Worm (Caenorhabditis elegans) whole organism, mixed stage, embryonic: ENCODE data around the gene T05G5.1.

Experiments used
- M03D4.4 ChIP-seq: sonication (generic microtip); optimal IDR thresholded peaks from 2 replicates; lab custom pipeline; 2017; ENCODE audit warnings: mild to moderate bottlenecking, missing genetic modification characterization, missing compliant biosample characterization
- bed-3 ChIP-seq: fragments of 200-800 bp; sonication (Bioruptor generic); optimal IDR thresholded peaks from 3 replicates; lab custom pipeline; 2018; ENCODE audit warnings: mild to moderate bottlenecking, missing genetic modification characterization, moderate library complexity, missing compliant biosample characterization
- ceh-39 ChIP-seq: fragments of 150-350 bp; optimal IDR thresholded peaks from 2 replicates; lab custom pipeline; 2014; ENCODE audit warnings: missing biosample characterization, missing genetic modification characterization
- ceh-43 ChIP-seq: fragments of 200-800 bp; sonication (Bioruptor generic); optimal IDR thresholded peaks from 2 replicates; lab custom pipeline; 2018; ENCODE audit warnings: mild to moderate bottlenecking, missing genetic modification characterization, moderate library complexity, missing compliant biosample characterization
- ceh-83 ChIP-seq: fragments of 200-800 bp; sonication (Bioruptor generic); optimal IDR thresholded peaks from 2 replicates; lab custom pipeline; 2018; ENCODE audit warnings: mild to moderate bottlenecking, missing genetic modification characterization, missing compliant biosample characterization
- ces-1 ChIP-seq: fragments of 150-350 bp; optimal IDR thresholded peaks from 2 replicates; lab custom pipeline; 2014; ENCODE audit warnings: missing biosample characterization, missing genetic modification reagents, missing genetic modification characterization
- cnd-1 ChIP-seq: fragments of 200-800 bp; sonication (Bioruptor generic); optimal IDR thresholded peaks from 2 replicates; lab custom pipeline; 2018; ENCODE audit warnings: mild to moderate bottlenecking, missing genetic modification characterization, missing compliant biosample characterization
- drap-1 ChIP-seq: fragments of 200-800 bp; sonication (Bioruptor generic); optimal IDR thresholded peaks from 3 replicates; lab custom pipeline; 2018; ENCODE audit warnings: mild to moderate bottlenecking, missing genetic modification characterization, missing compliant biosample characterization
- elt-1 ChIP-seq: sonication (generic microtip); optimal IDR thresholded peaks from 2 replicates; lab custom pipeline; 2017; ENCODE audit warnings: missing genetic modification characterization, mild to moderate bottlenecking, missing compliant biosample characterization, antibody characterized with exemption, moderate library complexity, borderline replicate concordance; ENCODE audit not compliant: insufficient read depth
- elt-3 ChIP-seq: fragments of 150-350 bp; optimal IDR thresholded peaks from 2 replicates; lab custom pipeline; 2014; ENCODE audit warnings: missing biosample characterization, missing genetic modification characterization
- flh-1 ChIP-seq: fragments of 200-800 bp; sonication (Bioruptor generic); optimal IDR thresholded peaks from 2 replicates; lab custom pipeline; 2018; ENCODE audit warnings: mild to moderate bottlenecking, missing genetic modification characterization, moderate library complexity, missing compliant biosample characterization
- ham-2 ChIP-seq: fragments of 200-800 bp; sonication (Bioruptor generic); optimal IDR thresholded peaks from 2 replicates; lab custom pipeline; 2018; ENCODE audit warnings: mild to moderate bottlenecking, missing genetic modification characterization, missing compliant biosample characterization
- hlh-1 ChIP-seq: fragments of 150-350 bp; optimal IDR thresholded peaks from 2 replicates; lab custom pipeline; 2014; ENCODE audit warnings: missing biosample characterization, missing genetic modification reagents, missing genetic modification characterization
- lin-32 ChIP-seq: fragments of 200-800 bp; sonication (Bioruptor generic); optimal IDR thresholded peaks from 2 replicates; lab custom pipeline; 2018; ENCODE audit warnings: mild to moderate bottlenecking, missing genetic modification characterization, missing compliant biosample characterization
- lsy-2 ChIP-seq: fragments of 150-350 bp; optimal IDR thresholded peaks from 2 replicates; lab custom pipeline; 2014; ENCODE audit warnings: missing biosample characterization, missing genetic modification characterization
- mab-5 ChIP-seq: fragments of 150-350 bp; optimal IDR thresholded peaks from 2 replicates; lab custom pipeline; 2014; ENCODE audit warnings: missing biosample characterization, missing genetic modification characterization
- mep-1 ChIP-seq: fragments of 150-350 bp; optimal IDR thresholded peaks from 2 replicates; lab custom pipeline; 2017; ENCODE audit warnings: missing biosample characterization, missing genetic modification reagents, missing genetic modification characterization, inconsistent platforms
- mls-2 ChIP-seq: sonication (generic microtip); optimal IDR thresholded peaks from 2 replicates; lab custom pipeline; 2016; ENCODE audit warnings: mild to moderate bottlenecking, missing genetic modification characterization, moderate library complexity, missing compliant biosample characterization
- nhr-12 ChIP-seq: fragments of 150-350 bp; optimal IDR thresholded peaks from 2 replicates; lab custom pipeline; 2014; ENCODE audit warnings: missing biosample characterization, missing genetic modification characterization
- nhr-2 ChIP-seq: fragments of 150-350 bp; optimal IDR thresholded peaks from 2 replicates; lab custom pipeline; 2014; ENCODE audit warnings: missing biosample characterization, missing genetic modification characterization
- nhr-237 ChIP-seq: fragments of 150-350 bp; optimal IDR thresholded peaks from 2 replicates; lab custom pipeline; 2014; ENCODE audit warnings: missing biosample characterization, missing genetic modification characterization
- nhr-28 ChIP-seq: fragments of 150-350 bp; optimal IDR thresholded peaks from 2 replicates; lab custom pipeline; 2014; ENCODE audit warnings: missing biosample characterization, missing genetic modification characterization
- nhr-76 ChIP-seq: sonication (generic microtip); optimal IDR thresholded peaks from 2 replicates; lab custom pipeline; 2017; ENCODE audit warnings: missing biosample characterization, missing genetic modification characterization
- sem-2 ChIP-seq: fragments of 200-800 bp; sonication (Bioruptor generic); optimal IDR thresholded peaks from 2 replicates; lab custom pipeline; 2018; ENCODE audit warnings: mild to moderate bottlenecking, missing genetic modification characterization, missing compliant biosample characterization
- snpc-4 ChIP-seq: fragments of 150-350 bp; optimal IDR thresholded peaks from 2 replicates; lab custom pipeline; 2014; ENCODE audit warnings: missing biosample characterization, missing genetic modification characterization
- unc-120 ChIP-seq: sonication (generic microtip); optimal IDR thresholded peaks from 2 replicates; lab custom pipeline; 2017; ENCODE audit warnings: missing genetic modification characterization, missing compliant biosample characterization; ENCODE audit not compliant: poor library complexity, severe bottlenecking
- unc-39 ChIP-seq: fragments of 150-350 bp; optimal IDR thresholded peaks from 2 replicates; lab custom pipeline; 2014; ENCODE audit warnings: missing biosample characterization, missing genetic modification characterization
- unc-62 ChIP-seq: fragments of 150-350 bp; optimal IDR thresholded peaks from 2 replicates; lab custom pipeline; 2014; ENCODE audit warnings: missing biosample characterization, missing genetic modification reagents, missing genetic modification characterization

Gene T05G5.1

DNA sequence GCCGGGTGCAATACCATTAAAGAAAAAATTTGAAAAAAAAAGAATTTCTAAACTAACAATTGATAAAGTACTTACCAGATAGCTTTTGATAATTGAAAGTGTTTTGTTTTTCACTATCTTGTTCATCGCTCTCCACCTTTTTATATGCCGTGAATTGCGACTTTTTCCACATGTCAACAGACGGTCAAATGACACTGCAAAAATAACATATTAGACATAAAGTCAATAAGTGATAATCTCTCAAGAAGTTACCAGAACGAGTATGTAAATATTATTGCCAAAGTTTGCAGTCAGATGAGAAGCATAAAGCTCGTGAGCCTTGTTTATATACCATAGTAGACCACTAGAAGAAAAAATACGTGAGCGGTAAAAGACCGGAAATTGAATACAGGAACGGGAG lies 7.3 kb downstream of the T05G5.1 start, which contains the start of gene dao-6:
TSS of gene dao-6 (minus strand) at position 345 of the 400 bp plus-strand sequence.
- no peak for TF ChIP-seq hlh-1
- TF ChIP-seq lin-32 (GFP tag; lab: Kevin White, UChicago) = no peak
- TF ChIP-seq nhr-76 (tag; lab: Kevin White, UChicago) = no peak
- no peak for TF ChIP-seq elt-3 (tag; lab: Kevin White, UChicago)
- no peak for TF ChIP-seq ceh-83
- TF ChIP-seq ces-1 (GFP tag; lab: Kevin White, UChicago) = no peak
- TF ChIP-seq ceh-43 = no peak
- TF ChIP-seq nhr-237 = no peak
- no peak for TF ChIP-seq sem-2 (GFP tag; lab: Kevin White, UChicago)
- no peak for TF ChIP-seq unc-62 (GFP tag; lab: Kevin White, UChicago)

- TF ChIP-seq unc-62 (GFP tag; lab: Kevin White, UChicago) (peak; percentile 15), nhr-12 (tag; lab: Kevin White, UChicago) (no peak)
Observed at ce11 chrIII:9734030-9734429, 9.1 kb downstream of the T05G5.1 start.

- TF ChIP-seq M03D4.4 (tag; lab: Kevin White, UChicago) (no peak), ceh-83 (no peak), hlh-1 (no peak), nhr-12 (tag; lab: Kevin White, UChicago) (no peak), lin-32 (GFP tag; lab: Kevin White, UChicago) (no peak), ham-2 (GFP tag; lab: Kevin White, UChicago) (no peak), ceh-39 (no peak)
Observed at ce11 chrIII:9733333-9733732, 9.8 kb downstream of the T05G5.1 start.

DNA sequence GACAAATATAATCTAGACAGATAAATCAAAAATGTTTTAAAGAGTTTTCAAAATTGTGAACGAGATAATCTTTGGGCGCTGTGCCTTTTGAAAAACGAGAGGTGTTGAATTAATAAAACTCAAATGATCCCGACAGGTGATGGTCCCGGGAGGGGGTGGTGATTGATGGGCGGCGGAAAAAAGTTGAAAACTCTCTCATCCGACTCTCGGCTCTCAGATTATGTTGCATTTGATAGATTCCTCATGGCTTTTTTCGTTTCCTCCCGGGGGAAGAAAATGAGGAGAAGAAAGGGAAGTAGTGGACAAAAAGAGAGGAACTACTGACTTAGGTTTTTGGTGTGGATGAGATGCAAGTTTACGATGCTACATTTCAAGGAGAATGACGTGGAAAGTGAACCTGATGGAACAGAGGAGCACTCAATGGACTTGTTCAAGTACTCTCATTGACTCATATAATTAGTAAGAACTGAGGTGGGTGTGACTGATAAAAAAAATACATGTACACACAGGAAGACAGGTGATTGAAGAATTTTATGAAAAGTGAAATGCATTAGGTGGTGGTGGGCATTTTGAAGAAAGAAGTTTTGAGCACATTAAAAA lies 11.7 kb downstream of the T05G5.1 start:
- TF ChIP-seq unc-62 (GFP tag; lab: Kevin White, UChicago) (peak; percentile 69), mab-5 (no peak), hlh-1 (peak; percentile 2), elt-1 (tag; lab: Kevin White, UChicago) (no peak), unc-39 (tag; lab: Kevin White, UChicago) (no peak), flh-1 (GFP tag; lab: Kevin White, UChicago) (no peak), bed-3 (no peak)
- TF ChIP-seq, all 35 proteins: peak for 2

DNA sequence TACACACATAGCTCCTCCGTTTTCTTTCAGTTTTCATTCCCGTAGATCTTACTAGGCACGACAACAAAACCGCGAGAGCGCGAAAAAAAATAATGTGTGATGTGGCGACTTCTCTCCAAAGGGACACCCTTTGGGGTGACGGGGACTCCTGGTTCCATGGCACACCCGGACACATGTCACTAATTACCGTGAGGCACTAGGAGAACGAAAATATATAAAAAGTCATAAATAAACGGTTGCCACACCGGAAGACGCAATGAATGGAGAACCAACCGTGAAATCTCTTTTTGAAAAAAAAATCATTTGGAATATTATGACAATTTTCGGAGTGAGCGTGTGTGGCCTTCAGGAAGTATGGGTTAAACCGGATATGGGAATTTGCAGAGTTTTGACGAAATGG lies 12.7 kb downstream of the T05G5.1 start:
- TF ChIP-seq nhr-76 (tag; lab: Kevin White, UChicago) (no peak), lsy-2 (tag; lab: Kevin White, UChicago) (no peak), ceh-39 (no peak), ceh-83 (no peak), cnd-1 (no peak), nhr-2 (tag; lab: Kevin White, UChicago) (no peak), nhr-237 (no peak), drap-1 (GFP tag; lab: Kevin White, UChicago) (no peak), lin-32 (GFP tag; lab: Kevin White, UChicago) (no peak), M03D4.4 (tag; lab: Kevin White, UChicago) (no peak), elt-3 (tag; lab: Kevin White, UChicago) (no peak), mls-2 (no peak), mab-5 (no peak), mep-1 (tag; lab: Kevin White, UChicago) (no peak), snpc-4 (tag; lab: Kevin White, UChicago) (no peak), ceh-43 (no peak)

DNA sequence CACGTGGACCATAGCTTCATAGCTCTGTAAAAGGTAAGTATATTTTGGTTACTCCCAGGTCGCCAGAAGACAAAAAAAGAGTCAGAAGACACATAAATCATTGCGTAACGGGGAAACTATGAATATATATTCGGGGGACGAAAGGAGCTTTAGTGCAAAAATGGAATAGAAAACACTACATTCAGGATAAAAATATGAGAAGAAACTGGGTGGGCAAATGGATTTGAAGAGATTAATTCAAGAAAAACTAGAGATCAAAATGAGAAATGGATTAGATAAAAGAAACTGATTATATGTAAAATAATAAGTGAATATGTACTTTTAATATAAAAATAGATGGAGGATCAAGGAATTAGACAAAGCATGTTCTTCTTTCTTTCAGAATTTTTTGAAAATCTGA lies 15.7 kb downstream of the T05G5.1 start, which contains the start of gene C07A9.12:
TSS of gene C07A9.12 (minus strand) at position 101 of the 400 bp plus-strand sequence.
- no peak for TF ChIP-seq lin-32 (GFP tag; lab: Kevin White, UChicago)
- TF ChIP-seq nhr-2 (tag; lab: Kevin White, UChicago) = no peak
- TF ChIP-seq bed-3 = no peak

- TF ChIP-seq ces-1 (GFP tag; lab: Kevin White, UChicago) (no peak), sem-2 (GFP tag; lab: Kevin White, UChicago) (no peak), unc-120 (tag; lab: Kevin White, UChicago) (no peak), nhr-28 (tag; lab: Kevin White, UChicago) (no peak), unc-62 (GFP tag; lab: Kevin White, UChicago) (no peak)
Observed at ce11 chrIII:9725114-9725513, 18.0 kb downstream of the T05G5.1 start, which contains the start of gene clec-162. Gene clec-162, minus strand, starts transcription at chrIII:9725214.
